Worm (Caenorhabditis elegans): ENCODE data around the gene clec-121.

Gene clec-121

ce11 chrII:3087134-3087533, 15.0 kb upstream of the clec-121 start:
- TF ChIP-seq pax-3 (tag; optimal IDR thresholded peaks at IDR 0.05): no peak
- no peak for TF ChIP-seq ama-1 (optimal IDR thresholded peaks at IDR 0.05)
- TF ChIP-seq efl-1 (optimal IDR thresholded peaks at IDR 0.05): no peak
- TF ChIP-seq efl-1 (GFP tag; optimal IDR thresholded peaks at IDR 0.05 in 1 of 2): peak in 1 of 2 experiments; percentile 27
- TF ChIP-seq hlh-4 (tag; optimal IDR thresholded peaks at IDR 0.05): no peak

ce11 chrII:3091268-3091667, 10.8 kb upstream of the clec-121 start, which contains the start of gene srg-21:
Gene srg-21 (minus strand): TSS chrII:3091368.
- TF ChIP-seq ceh-8 (GFP tag; optimal IDR thresholded peaks at IDR 0.05): no peak
- TF ChIP-seq egl-27 (tag; optimal IDR thresholded peaks at IDR 0.05): no peak
- no peak for TF ChIP-seq elt-2 (tag; optimal IDR thresholded peaks at IDR 0.05)
- TF ChIP-seq mdl-1 (tag; optimal IDR thresholded peaks at IDR 0.05): no peak
- no peak for TF ChIP-seq efl-1 (optimal IDR thresholded peaks at IDR 0.05)
- TF ChIP-seq efl-1 (GFP tag; optimal IDR thresholded peaks at IDR 0.05 in 1 of 2): peak in 1 of 2 experiments; percentile 4

ce11 chrII:3093352-3093751, 8.8 kb upstream of the clec-121 start, which contains the start of gene srg-22:
Gene srg-22 (minus strand): TSS chrII:3093452.
- TF ChIP-seq unc-130 (tag; optimal IDR thresholded peaks at IDR 0.05) (no peak), hlh-4 (tag; optimal IDR thresholded peaks at IDR 0.05) (peak; percentile 7)

- TF ChIP-seq unc-62 (GFP tag; optimal IDR thresholded peaks at IDR 0.05) (no peak), elt-2 (tag; optimal IDR thresholded peaks at IDR 0.05) (no peak), snu-23 (GFP tag; optimal IDR thresholded peaks at IDR 0.05) (no peak), mdl-1 (tag; optimal IDR thresholded peaks at IDR 0.05) (no peak), nhr-28 (tag; optimal IDR thresholded peaks at IDR 0.05) (no peak), ceh-63 (GFP tag; optimal IDR thresholded peaks at IDR 0.05) (no peak), blmp-1 (tag; optimal IDR thresholded peaks at IDR 0.05) (no peak), C04F5.9 (tag; optimal IDR thresholded peaks at IDR 0.05) (no peak), nhr-20 (tag; optimal IDR thresholded peaks at IDR 0.05) (no peak), nhr-76 (tag; optimal IDR thresholded peaks at IDR 0.05) (no peak), C34B4.2 (tag; optimal IDR thresholded peaks at IDR 0.05) (no peak), nhr-77 (tag; optimal IDR thresholded peaks at IDR 0.05) (no peak), aly-2 (tag; optimal IDR thresholded peaks at IDR 0.05) (no peak), fkh-8 (tag; optimal IDR thresholded peaks at IDR 0.05) (no peak), zip-4 (GFP tag; optimal IDR thresholded peaks at IDR 0.05) (no peak), alr-1 (tag; optimal IDR thresholded peaks at IDR 0.05; ENCODE audit: borderline replicate concordance) (no peak), zag-1 (tag; optimal IDR thresholded peaks at IDR 0.05) (no peak), ceh-88 (GFP tag; IDR thresholded peaks at IDR 0.05) (no peak), dpl-1 (GFP tag; optimal IDR thresholded peaks at IDR 0.05) (no peak)
Observed at ce11 chrII:3096060-3096459, 6.1 kb upstream of the clec-121 start, which contains the start of gene srg-23. Gene srg-23 (minus strand): TSS chrII:3096160.

ce11 chrII:3096857-3097256, 5.3 kb upstream of the clec-121 start, which contains the start of gene Y25C1A.14:
Gene Y25C1A.14 (minus strand): TSS chrII:3096957.
- TF ChIP-seq irx-1 (tag; optimal IDR thresholded peaks at IDR 0.05) (no peak), pqm-1 (tag; optimal IDR thresholded peaks at IDR 0.05) (no peak), zip-4 (GFP tag; optimal IDR thresholded peaks at IDR 0.05) (no peak), alr-1 (tag; optimal IDR thresholded peaks at IDR 0.05; ENCODE audit: borderline replicate concordance) (no peak), nhr-90 (tag; optimal IDR thresholded peaks at IDR 0.05; ENCODE audit: poor library complexity) (no peak), mep-1 (tag; optimal IDR thresholded peaks at IDR 0.05) (no peak), fkh-4 (tag; optimal IDR thresholded peaks at IDR 0.05; ENCODE audit: borderline replicate concordance) (no peak), skn-1 (tag; optimal IDR thresholded peaks at IDR 0.05) (no peak), vab-15 (tag; optimal IDR thresholded peaks at IDR 0.05) (no peak), hlh-4 (tag; optimal IDR thresholded peaks at IDR 0.05) (no peak), nhr-71 (tag; optimal IDR thresholded peaks at IDR 0.05) (no peak), nhr-237 (tag; optimal IDR thresholded peaks at IDR 0.05) (no peak), pag-3 (tag; optimal IDR thresholded peaks at IDR 0.05; ENCODE audit: borderline replicate concordance, insufficient read depth) (no peak), ces-1 (GFP tag; optimal IDR thresholded peaks at IDR 0.05) (no peak), unc-98 (GFP tag; IDR thresholded peaks at IDR 0.05) (no peak), nhr-84 (tag; optimal IDR thresholded peaks at IDR 0.05) (no peak)
